Fruit fly (Drosophila melanogaster) whole organism, embryonic: Measurements from ENCODE around the gene CG10435.

Experiments
- Atf6 ChIP-seq: fragments of 200-800 bp; sonication (Bioruptor generic); IDR thresholded peaks from 2 replicates; pipeline ENCODE4 v1.3.6; 2022; ENCODE audit warnings: missing biosample characterization, missing genetic modification characterization
- BEAF-32 ChIP-seq: fragments of 200-800 bp; sonication (Bioruptor generic); optimal IDR thresholded peaks from 3 replicates; lab custom pipeline; 2017; ENCODE audit warnings: missing biosample characterization, missing genetic modification characterization, mild to moderate bottlenecking, moderate library complexity, missing genetic modification reagents
- C15 ChIP-seq: fragments of 200-800 bp; sonication (Bioruptor generic); IDR thresholded peaks from 3 replicates; pipeline ENCODE4 v1.3.6; 2022; ENCODE audit warnings: missing biosample characterization, missing genetic modification characterization
- CG10147 ChIP-seq: fragments of 200-800 bp; sonication (Bioruptor generic); optimal IDR thresholded peaks from 2 replicates; lab custom pipeline; 2019; ENCODE audit warnings: missing biosample characterization, mild to moderate bottlenecking, missing genetic modification characterization, moderate library complexity
- CG10267 ChIP-seq: fragments of 200-800 bp; sonication (Bioruptor generic); optimal IDR thresholded peaks from 2 replicates; lab custom pipeline; 2018; ENCODE audit warnings: missing biosample characterization, mild to moderate bottlenecking, missing genetic modification characterization, moderate library complexity
- CG10979 ChIP-seq: fragments of 200-800 bp; sonication (Bioruptor generic); optimal IDR thresholded peaks from 2 replicates; lab custom pipeline; 2018; ENCODE audit warnings: missing biosample characterization, mild to moderate bottlenecking, missing genetic modification characterization, moderate library complexity
- CG11093 ChIP-seq: fragments of 200-800 bp; sonication (Bioruptor generic); IDR thresholded peaks from 3 replicates; pipeline ENCODE4 v1.3.6; 2022; ENCODE audit warnings: missing biosample characterization, missing genetic modification characterization
- CG11504 ChIP-seq: fragments of 200-800 bp; sonication (Bioruptor generic); optimal IDR thresholded peaks from 3 replicates; lab custom pipeline; 2019; ENCODE audit warnings: missing biosample characterization, mild to moderate bottlenecking, missing genetic modification characterization, moderate library complexity
- CG11723 ChIP-seq: fragments of 200-800 bp; sonication (Bioruptor generic); optimal IDR thresholded peaks from 2 replicates; lab custom pipeline; 2017; ENCODE audit warnings: missing biosample characterization, mild to moderate bottlenecking, missing genetic modification characterization
- CG12391 ChIP-seq: fragments of 200-800 bp; sonication (Bioruptor generic); optimal IDR thresholded peaks from 3 replicates; lab custom pipeline; 2018; ENCODE audit warnings: missing biosample characterization, mild to moderate bottlenecking, missing genetic modification characterization, moderate library complexity
- CG12744 ChIP-seq: fragments of 200-800 bp; sonication (Bioruptor generic); optimal IDR thresholded peaks from 2 replicates; lab custom pipeline; 2016; ENCODE audit warnings: missing biosample characterization, missing genetic modification characterization
- CG12942 ChIP-seq: fragments of 200-800 bp; sonication (Bioruptor generic); optimal IDR thresholded peaks from 3 replicates; lab custom pipeline; 2016; ENCODE audit warnings: missing biosample characterization, missing genetic modification characterization
- CG13287 ChIP-seq: fragments of 200-800 bp; sonication (Bioruptor generic); IDR thresholded peaks from 2 replicates; pipeline ENCODE4 v1.3.6; 2022; ENCODE audit warnings: missing biosample characterization, missing genetic modification characterization; ENCODE audit not compliant: partially characterized antibody
- CG14710 ChIP-seq: fragments of 200-800 bp; sonication (Bioruptor generic); optimal IDR thresholded peaks from 3 replicates; lab custom pipeline; 2019; ENCODE audit warnings: missing biosample characterization, mild to moderate bottlenecking, missing genetic modification characterization, moderate library complexity
- CG15514 ChIP-seq: fragments of 200-800 bp; sonication (Bioruptor generic); optimal IDR thresholded peaks from 3 replicates; lab custom pipeline; 2017; ENCODE audit warnings: missing biosample characterization, missing genetic modification characterization, mild to moderate bottlenecking, moderate library complexity, missing genetic modification reagents
- CG1603 ChIP-seq: fragments of 200-800 bp; sonication (Bioruptor generic); optimal IDR thresholded peaks from 2 replicates; lab custom pipeline; 2019; ENCODE audit warnings: missing biosample characterization, mild to moderate bottlenecking, missing genetic modification characterization, moderate library complexity
- CG1792 ChIP-seq: fragments of 200-800 bp; sonication (Bioruptor generic); optimal IDR thresholded peaks from 2 replicates; lab custom pipeline; 2016; ENCODE audit warnings: missing biosample characterization, missing genetic modification characterization
- CG2120 ChIP-seq: fragments of 200-800 bp; sonication (Bioruptor generic); optimal IDR thresholded peaks from 3 replicates; lab custom pipeline; 2016; ENCODE audit warnings: missing biosample characterization, missing genetic modification characterization
- CG3726 ChIP-seq: fragments of 200-800 bp; sonication (Bioruptor generic); IDR thresholded peaks from 3 replicates; pipeline ENCODE4, ENCODE4 v1.3.6; 2022; ENCODE audit warnings: missing biosample characterization, missing genetic modification characterization
- CG6765 ChIP-seq: fragments of 200-800 bp; sonication (Bioruptor generic); optimal IDR thresholded peaks from 3 replicates; lab custom pipeline; 2017; ENCODE audit warnings: missing biosample characterization, mild to moderate bottlenecking, missing genetic modification characterization
- CG8290 ChIP-seq, 3 experiments: fragments of 200-800 bp; sonication (Bioruptor generic); optimal IDR thresholded peaks; 2 replicates each; lab custom pipeline; 2016 to 2019; ENCODE audit warnings: missing biosample characterization in 3 of 3, missing genetic modification characterization in 3 of 3, mild to moderate bottlenecking in 2 of 3, moderate library complexity in 1 of 3
- CG9609 ChIP-seq: fragments of 200-800 bp; sonication (Bioruptor generic); optimal IDR thresholded peaks from 3 replicates; lab custom pipeline; 2016; ENCODE audit warnings: missing biosample characterization, missing genetic modification characterization
- Camta ChIP-seq: fragments of 200-800 bp; sonication (Bioruptor generic); optimal IDR thresholded peaks from 2 replicates; lab custom pipeline; 2016; ENCODE audit warnings: missing biosample characterization, missing genetic modification characterization
- D19B ChIP-seq: fragments of 200-800 bp; sonication (Bioruptor generic); optimal IDR thresholded peaks from 2 replicates; lab custom pipeline; 2017; ENCODE audit warnings: missing biosample characterization, mild to moderate bottlenecking, missing genetic modification characterization
- Deaf1 ChIP-seq: fragments of 200-800 bp; optimal IDR thresholded peaks from 3 replicates; lab custom pipeline; 2019; ENCODE audit warnings: missing biosample characterization, mild to moderate bottlenecking, missing genetic modification characterization, moderate library complexity
- Dp ChIP-seq: fragments of 200-800 bp; sonication (Bioruptor generic); optimal IDR thresholded peaks from 2 replicates; lab custom pipeline; 2018; ENCODE audit warnings: missing biosample characterization, mild to moderate bottlenecking, missing genetic modification characterization, moderate library complexity
- Ets65A ChIP-seq: fragments of 200-800 bp; sonication (Bioruptor generic); peaks from one replicate; lab custom pipeline; 2016; ENCODE audit warnings: missing biosample characterization, missing genetic modification characterization
- Fer2 ChIP-seq: fragments of 200-800 bp; sonication (Bioruptor generic); optimal IDR thresholded peaks from 2 replicates; lab custom pipeline; 2018; ENCODE audit warnings: missing biosample characterization, mild to moderate bottlenecking, missing genetic modification characterization, moderate library complexity
- Lhr ChIP-seq: fragments of 200-800 bp; sonication (Bioruptor generic); optimal IDR thresholded peaks from 3 replicates; lab custom pipeline; 2017; ENCODE audit warnings: mild to moderate bottlenecking, missing biosample characterization, missing genetic modification reagents, missing genetic modification characterization
- MBD-R2 ChIP-seq: fragments of 200-800 bp; sonication (Bioruptor generic); IDR thresholded peaks from 2 replicates; pipeline ENCODE4 v1.3.6; 2022; ENCODE audit warnings: missing biosample characterization, missing genetic modification characterization
- Med ChIP-seq: fragments of 200-800 bp; sonication (Bioruptor generic); peaks from one replicate; lab custom pipeline; 2016; ENCODE audit warnings: missing biosample characterization, missing genetic modification characterization, mild to moderate bottlenecking, inconsistent platforms, moderate library complexity
- Neu2 ChIP-seq: fragments of 200-800 bp; sonication (Bioruptor generic); optimal IDR thresholded peaks from 3 replicates; lab custom pipeline; 2016; ENCODE audit warnings: missing biosample characterization, missing genetic modification characterization, borderline replicate concordance
- Nf-YB ChIP-seq: fragments of 200-800 bp; sonication (Bioruptor generic); optimal IDR thresholded peaks from 3 replicates; lab custom pipeline; 2019; ENCODE audit warnings: missing biosample characterization, mild to moderate bottlenecking, missing genetic modification characterization, moderate library complexity
- Oli ChIP-seq: fragments of 200-800 bp; sonication (Bioruptor generic); optimal IDR thresholded peaks from 2 replicates; lab custom pipeline; 2018; ENCODE audit warnings: missing biosample characterization, mild to moderate bottlenecking, missing genetic modification characterization, moderate library complexity
- Rfx ChIP-seq: fragments of 200-800 bp; sonication (Bioruptor generic); IDR thresholded peaks from 2 replicates; pipeline ENCODE4 v1.3.6; 2022; ENCODE audit warnings: missing biosample characterization, missing genetic modification characterization
- ara ChIP-seq: fragments of 200-800 bp; sonication (Bioruptor generic); IDR thresholded peaks from 2 replicates; pipeline ENCODE4 v1.3.6; 2022; ENCODE audit warnings: missing biosample characterization, missing genetic modification characterization
- br ChIP-seq: fragments of >200 bp; optimal IDR thresholded peaks from 2 replicates; lab custom pipeline; 2017
- da ChIP-seq: fragments of 200-800 bp; sonication (Bioruptor generic); optimal IDR thresholded peaks from 2 replicates; lab custom pipeline; 2016; ENCODE audit warnings: missing biosample characterization, missing genetic modification characterization
- dm ChIP-seq: fragments of 200-800 bp; sonication (Bioruptor generic); optimal IDR thresholded peaks from 3 replicates; lab custom pipeline; 2016; ENCODE audit warnings: missing biosample characterization, missing genetic modification characterization
- grau ChIP-seq: fragments of 200-800 bp; optimal IDR thresholded peaks from 3 replicates; lab custom pipeline; 2019; ENCODE audit warnings: missing biosample characterization, mild to moderate bottlenecking, missing genetic modification characterization, moderate library complexity
- h ChIP-seq: fragments of >200 bp; optimal IDR thresholded peaks from 2 replicates; lab custom pipeline; 2017
- ind ChIP-seq: fragments of 200-800 bp; sonication (Bioruptor generic); optimal IDR thresholded peaks from 3 replicates; lab custom pipeline; 2016; ENCODE audit warnings: missing biosample characterization, missing genetic modification characterization
- jigr1 ChIP-seq: fragments of 200-800 bp; sonication (Bioruptor generic); IDR thresholded peaks from 3 replicates; pipeline ENCODE4 v1.3.6; 2022; ENCODE audit warnings: missing biosample characterization, missing genetic modification characterization
- kah ChIP-seq: fragments of 200-800 bp; sonication (Bioruptor generic); optimal IDR thresholded peaks from 2 replicates; lab custom pipeline; 2018; ENCODE audit warnings: missing biosample characterization, mild to moderate bottlenecking, missing genetic modification characterization
- org-1 ChIP-seq: fragments of 200-800 bp; sonication (Bioruptor generic); optimal IDR thresholded peaks from 2 replicates; lab custom pipeline; 2017; ENCODE audit warnings: missing biosample characterization, missing genetic modification characterization
- prd ChIP-seq, 3 experiments: fragments of >200 bp in 2 of 3; fragments of 200-800 bp in 1 of 3; sonication (Bioruptor generic) in 1 of 3; optimal IDR thresholded peaks in 2 of 3; IDR thresholded peaks in 1 of 3; 2 replicates in 2 of 3; 3 replicates in 1 of 3; pipeline versions ENCODE4 v1.3.6 to Lab custom; 2017 to 2022; ENCODE audit warnings: missing biosample characterization in 1 of 3, missing genetic modification characterization in 1 of 3
- seq ChIP-seq: fragments of 200-800 bp; sonication (Bioruptor generic); IDR thresholded peaks from 2 replicates; pipeline ENCODE4 v1.3.6; 2022; ENCODE audit warnings: missing biosample characterization, missing genetic modification characterization
- tap ChIP-seq: fragments of 200-800 bp; optimal IDR thresholded peaks from 3 replicates; lab custom pipeline; 2019; ENCODE audit warnings: missing biosample characterization, mild to moderate bottlenecking, missing genetic modification characterization, moderate library complexity
- trem ChIP-seq: fragments of 200-800 bp; optimal IDR thresholded peaks from 3 replicates; lab custom pipeline; 2019; ENCODE audit warnings: missing biosample characterization, mild to moderate bottlenecking, missing genetic modification characterization, moderate library complexity
- unc-4 ChIP-seq: fragments of 200-800 bp; sonication (Bioruptor generic); IDR thresholded peaks from 2 replicates; pipeline ENCODE4 v1.3.6; 2022; ENCODE audit warnings: missing biosample characterization, missing genetic modification characterization; ENCODE audit not compliant: partially characterized antibody
- wdn ChIP-seq: fragments of 200-800 bp; sonication (Bioruptor generic); IDR thresholded peaks from 2 replicates; pipeline ENCODE4 v1.3.6; 2022; ENCODE audit warnings: missing biosample characterization, missing genetic modification characterization

Gene CG10435

DNA sequence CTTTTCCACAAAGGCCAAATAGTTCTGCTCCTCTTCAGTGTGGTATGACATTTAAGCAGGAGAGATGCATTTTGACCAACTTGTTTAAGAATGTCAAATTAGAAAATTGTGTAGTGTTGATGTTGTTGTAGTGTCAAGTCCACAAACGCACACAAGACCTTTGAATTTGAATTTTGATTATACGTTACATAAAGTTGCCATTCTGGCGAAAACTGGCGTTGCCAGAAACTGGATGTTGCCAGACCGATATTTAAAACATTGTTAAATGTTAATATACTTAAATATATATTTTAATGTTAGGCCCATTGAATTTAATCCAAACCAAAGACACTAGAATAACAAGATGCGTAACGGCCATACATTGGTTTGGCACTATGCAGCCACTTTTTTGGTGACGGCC lies 40.0 kb downstream of the CG10435 start (continued):
- TF ChIP-seq Nf-YB (GFP tag; lab: Kevin White, UChicago) (no peak), CG12942 (no peak), org-1 (GFP tag; lab: Kevin White, UChicago) (no peak), unc-4 (GFP tag; lab: Robert Waterston, UW) (0 out of 2 replicates have a peak, but pooled peaks have one; percentile 22), Oli (tag; lab: Kevin White, UChicago) (no peak), CG11504 (tag; lab: Kevin White, UChicago) (peak; percentile 4), Neu2 (GFP tag; lab: Kevin White, UChicago) (no peak), CG11723 (GFP tag; lab: Kevin White, UChicago) (no peak), CG1792 (GFP tag; lab: Kevin White, UChicago) (no peak), wdn (GFP tag; lab: Robert Waterston, UW) (no peak), Med (GFP tag; lab: Kevin White, UChicago) (peak; percentile 34), Dp (GFP tag; lab: Kevin White, UChicago) (peak; percentile 72), Lhr (GFP tag; lab: Kevin White, UChicago) (peak; percentile 7), Ets65A (GFP tag; lab: Kevin White, UChicago) (no peak), Camta (GFP tag; lab: Kevin White, UChicago) (no peak), kah (GFP tag; lab: Kevin White, UChicago) (no peak), Fer2 (no peak), CG13287 (GFP tag; lab: Robert Waterston, UW) (peak; percentile 38; the same call in 1 of the 2 replicates), CG12391 (no peak), CG9609 (GFP tag; lab: Kevin White, UChicago) (no peak), trem (tag; lab: Kevin White, UChicago) (peak; percentile 18), CG14710 (tag; lab: Kevin White, UChicago) (peak; percentile 19), da (no peak), CG6765 (GFP tag; lab: Kevin White, UChicago) (no peak), CG10267 (tag; lab: Kevin White, UChicago) (peak; percentile 9), tap (tag; lab: Kevin White, UChicago) (no peak), grau (tag; lab: Kevin White, UChicago) (no peak), jigr1 (GFP tag; lab: Robert Waterston, UW) (no peak; the same call in 2 of the 3 replicates), CG15514 (peak; percentile 37), CG8290 (GFP tag; optimal IDR thresholded peaks at IDR 0.05; lab: Kevin White, UChicago) (no peak), CG8290 (tag; optimal IDR thresholded peaks at IDR 0.05; lab: Kevin White, UChicago) (no peak), CG10979 (no peak), seq (no peak), ara (no peak), dm (no peak), br (no peak), C15 (GFP tag; lab: Robert Waterston, UW) (no peak), MBD-R2 (GFP tag; lab: Robert Waterston, UW) (peak; percentile 18; the same call in 1 of the 2 replicates), D19B (GFP tag; lab: Kevin White, UChicago) (no peak), CG10147 (GFP tag; lab: Kevin White, UChicago) (no peak), CG12744 (GFP tag; lab: Kevin White, UChicago) (no peak), Deaf1 (no peak), CG3726 (GFP tag; lab: Robert Waterston, UW) (no peak), prd (optimal IDR thresholded peaks at IDR 0.05; lab: Kevin White, UChicago) (no peak), prd (GFP tag; IDR thresholded peaks at IDR 0.05; lab: Robert Waterston, UW) (no peak), Rfx (no peak), ind (no peak), CG11093 (GFP tag; lab: Robert Waterston, UW) (no peak), CG2120 (no peak), BEAF-32 (GFP tag; lab: Kevin White, UChicago) (peak; percentile 11), CG1603 (tag; lab: Kevin White, UChicago) (peak; percentile 29), Atf6 (no peak), h (lab: Kevin White, UChicago) (no peak)
